Worm (Caenorhabditis elegans) whole organism, L1 larva: ENCODE measurements around the gene K09F5.6.

ENCODE experiments used
- C34B4.2 ChIP-seq: sonication (generic microtip); optimal IDR thresholded peaks from 2 replicates; lab custom pipeline; 2017; ENCODE audit warnings: mild to moderate bottlenecking, missing genetic modification characterization, missing compliant biosample characterization
- aly-2 ChIP-seq: fragments of 150-350 bp; optimal IDR thresholded peaks from 2 replicates; lab custom pipeline; 2014; ENCODE audit warnings: missing biosample characterization, missing genetic modification characterization
- ceh-63 ChIP-seq: fragments of 200-800 bp; sonication (Bioruptor generic); optimal IDR thresholded peaks from 2 replicates; lab custom pipeline; 2018; ENCODE audit warnings: mild to moderate bottlenecking, missing genetic modification characterization, missing compliant biosample characterization
- ceh-82 ChIP-seq, 3 experiments: fragments of 150-350 bp in 1 of 3; sonication (generic microtip) in 2 of 3; optimal IDR thresholded peaks; 2 replicates each; lab custom pipeline; 2014 to 2017; ENCODE audit warnings: missing biosample characterization in 3 of 3, missing genetic modification characterization in 3 of 3
- ceh-90 ChIP-seq: sonication (generic microtip); optimal IDR thresholded peaks from 2 replicates; lab custom pipeline; 2016; ENCODE audit warnings: missing genetic modification characterization, missing compliant biosample characterization
- dpl-1 ChIP-seq, 3 experiments: fragments of 150-350 bp in 2 of 3; sonication (generic microtip) in 1 of 3; optimal IDR thresholded peaks; 2 replicates each; lab custom pipeline; 2014 to 2017; ENCODE audit warnings: missing biosample characterization in 3 of 3, missing genetic modification characterization in 3 of 3, missing genetic modification reagents in 3 of 3
- dsc-1 ChIP-seq: sonication (generic microtip); optimal IDR thresholded peaks from 2 replicates; lab custom pipeline; 2016; ENCODE audit warnings: mild to moderate bottlenecking, missing genetic modification characterization, missing compliant biosample characterization
- egl-27 ChIP-seq, 2 experiments: fragments of 150-350 bp in 1 of 2; sonication (generic microtip); optimal IDR thresholded peaks; 3 replicates each; lab custom pipeline; 2017 to 2018; ENCODE audit warnings: missing biosample characterization in 2 of 2, missing genetic modification characterization in 2 of 2, missing genetic modification reagents in 2 of 2
- elt-2 ChIP-seq: sonication (generic microtip); optimal IDR thresholded peaks from 2 replicates; lab custom pipeline; 2016; ENCODE audit warnings: missing genetic modification characterization, mild to moderate bottlenecking, inconsistent platforms, missing compliant biosample characterization, missing genetic modification reagents
- ets-5 ChIP-seq: fragments of 200-800 bp; sonication (Bioruptor generic); IDR thresholded peaks from 2 replicates; pipeline ENCODE4 v1.3.6; 2022; ENCODE audit warnings: missing genetic modification characterization, missing compliant biosample characterization
- fkh-8 ChIP-seq: sonication (generic microtip); optimal IDR thresholded peaks from 2 replicates; lab custom pipeline; 2016; ENCODE audit warnings: mild to moderate bottlenecking, missing genetic modification characterization, missing compliant biosample characterization
- fos-1 ChIP-seq: fragments of 150-350 bp; optimal IDR thresholded peaks from 2 replicates; lab custom pipeline; 2014; ENCODE audit warnings: missing biosample characterization, missing genetic modification characterization
- hlh-4 ChIP-seq: sonication (generic microtip); optimal IDR thresholded peaks from 2 replicates; lab custom pipeline; 2016; ENCODE audit warnings: mild to moderate bottlenecking, missing genetic modification characterization, missing compliant biosample characterization
- hpl-2 ChIP-seq: fragments of 150-350 bp; optimal IDR thresholded peaks from 2 replicates; lab custom pipeline; 2014; ENCODE audit warnings: missing biosample characterization, missing genetic modification reagents, missing genetic modification characterization
- irx-1 ChIP-seq: sonication (generic microtip); optimal IDR thresholded peaks from 2 replicates; lab custom pipeline; 2016; ENCODE audit warnings: missing genetic modification characterization, missing compliant biosample characterization
- jun-1 ChIP-seq: fragments of 150-350 bp; optimal IDR thresholded peaks from 2 replicates; lab custom pipeline; 2014; ENCODE audit warnings: missing biosample characterization, missing genetic modification reagents, missing genetic modification characterization
- lin-13 ChIP-seq: fragments of 150-350 bp; optimal IDR thresholded peaks from 2 replicates; lab custom pipeline; 2014; ENCODE audit warnings: missing biosample characterization, missing genetic modification reagents, missing genetic modification characterization
- lin-14 ChIP-seq: fragments of 200-800 bp; sonication (Bioruptor generic); optimal IDR thresholded peaks from 2 replicates; lab custom pipeline; 2018; ENCODE audit warnings: mild to moderate bottlenecking, missing genetic modification characterization, moderate library complexity, missing compliant biosample characterization
- lin-15B ChIP-seq: fragments of 150-350 bp; sonication (generic microtip); optimal IDR thresholded peaks from 3 replicates; lab custom pipeline; 2014; ENCODE audit warnings: missing biosample characterization, missing genetic modification characterization
- lin-35 ChIP-seq, 2 experiments: fragments of 150-350 bp; optimal IDR thresholded peaks; 2 replicates each; lab custom pipeline; 2014; ENCODE audit warnings: missing biosample characterization in 2 of 2, missing genetic modification characterization in 2 of 2, missing genetic modification reagents in 2 of 2
- lin-39 ChIP-seq: fragments of 150-350 bp; optimal IDR thresholded peaks from 2 replicates; lab custom pipeline; 2014; ENCODE audit warnings: missing biosample characterization, missing genetic modification reagents, missing genetic modification characterization
- lir-3 ChIP-seq: sonication (generic microtip); optimal IDR thresholded peaks from 2 replicates; lab custom pipeline; 2016; ENCODE audit warnings: mild to moderate bottlenecking, missing genetic modification characterization, moderate library complexity, missing compliant biosample characterization; ENCODE audit not compliant: poor library complexity
- lsy-2 ChIP-seq, 2 experiments: fragments of 150-350 bp; optimal IDR thresholded peaks; 2 replicates each; lab custom pipeline; 2014; ENCODE audit warnings: missing biosample characterization in 2 of 2, missing genetic modification characterization in 2 of 2
- mdl-1 ChIP-seq, 2 experiments: fragments of 150-350 bp; optimal IDR thresholded peaks; 2 replicates each; lab custom pipeline; 2014 to 2017; ENCODE audit warnings: missing biosample characterization in 2 of 2, missing genetic modification characterization in 2 of 2, inconsistent platforms in 1 of 2
- mef-2 ChIP-seq: fragments of 150-350 bp; optimal IDR thresholded peaks from 2 replicates; lab custom pipeline; 2014; ENCODE audit warnings: missing biosample characterization, missing genetic modification characterization
- mep-1 ChIP-seq: fragments of 150-350 bp; optimal IDR thresholded peaks from 2 replicates; lab custom pipeline; 2014; ENCODE audit warnings: missing biosample characterization, missing genetic modification characterization
- nhr-11 ChIP-seq: fragments of 150-350 bp; optimal IDR thresholded peaks from 2 replicates; lab custom pipeline; 2014; ENCODE audit warnings: missing biosample characterization, missing genetic modification characterization
- nhr-12 ChIP-seq: sonication (generic microtip); optimal IDR thresholded peaks from 2 replicates; lab custom pipeline; 2017; ENCODE audit warnings: missing biosample characterization, missing genetic modification characterization
- nhr-19 ChIP-seq: fragments of 200-800 bp; sonication (Bioruptor generic); conservative IDR thresholded peaks from 2 replicates; pipeline ENCODE4 v1.3.6; 2022; ENCODE audit warnings: missing genetic modification characterization, missing compliant biosample characterization
- nhr-20 ChIP-seq: sonication (generic microtip); optimal IDR thresholded peaks from 2 replicates; lab custom pipeline; 2016; ENCODE audit warnings: mild to moderate bottlenecking, missing genetic modification characterization, missing compliant biosample characterization
- nhr-47 ChIP-seq: sonication (generic microtip); optimal IDR thresholded peaks from 2 replicates; lab custom pipeline; 2016; ENCODE audit warnings: mild to moderate bottlenecking, missing genetic modification characterization, moderate library complexity, missing compliant biosample characterization
- nhr-71 ChIP-seq: sonication (generic microtip); optimal IDR thresholded peaks from 2 replicates; lab custom pipeline; 2016; ENCODE audit warnings: mild to moderate bottlenecking, missing genetic modification characterization, moderate library complexity, missing compliant biosample characterization
- nhr-76 ChIP-seq: sonication (generic microtip); optimal IDR thresholded peaks from 2 replicates; lab custom pipeline; 2017; ENCODE audit warnings: missing biosample characterization, missing genetic modification characterization
- nhr-77 ChIP-seq: fragments of 150-350 bp; optimal IDR thresholded peaks from 2 replicates; lab custom pipeline; 2014; ENCODE audit warnings: missing biosample characterization, missing genetic modification characterization
- nhr-90 ChIP-seq: sonication (generic microtip); optimal IDR thresholded peaks from 2 replicates; lab custom pipeline; 2016; ENCODE audit warnings: mild to moderate bottlenecking, missing genetic modification characterization, missing compliant biosample characterization; ENCODE audit not compliant: poor library complexity
- pax-3 ChIP-seq: fragments of 200-800 bp; sonication (Bioruptor generic); optimal IDR thresholded peaks from 2 replicates; lab custom pipeline; 2018; ENCODE audit warnings: mild to moderate bottlenecking, missing genetic modification characterization, moderate library complexity, missing compliant biosample characterization
- pqm-1 ChIP-seq: sonication (generic microtip); optimal IDR thresholded peaks from 3 replicates; lab custom pipeline; 2017; ENCODE audit warnings: missing biosample characterization, missing genetic modification characterization
- rnt-1 ChIP-seq: sonication (generic microtip); optimal IDR thresholded peaks from 2 replicates; lab custom pipeline; 2016; ENCODE audit warnings: mild to moderate bottlenecking, missing genetic modification characterization, moderate library complexity, missing compliant biosample characterization
- snu-23 ChIP-seq: sonication (generic microtip); optimal IDR thresholded peaks from 2 replicates; lab custom pipeline; 2016; ENCODE audit warnings: missing genetic modification characterization, missing compliant biosample characterization
- sup-37 ChIP-seq: fragments of 200-800 bp; sonication (Bioruptor generic); optimal IDR thresholded peaks from 2 replicates; lab custom pipeline; 2018; ENCODE audit warnings: mild to moderate bottlenecking, missing genetic modification characterization, missing compliant biosample characterization
- swsn-7 ChIP-seq: sonication (generic microtip); optimal IDR thresholded peaks from 2 replicates; lab custom pipeline; 2016; ENCODE audit warnings: missing genetic modification characterization, missing compliant biosample characterization
- tlp-1 ChIP-seq: fragments of 150-350 bp; optimal IDR thresholded peaks from 2 replicates; lab custom pipeline; 2014; ENCODE audit warnings: missing biosample characterization, missing genetic modification characterization
- unc-30 ChIP-seq: sonication (generic microtip); optimal IDR thresholded peaks from 2 replicates; lab custom pipeline; 2017; ENCODE audit warnings: missing biosample characterization, missing genetic modification characterization
- unc-62 ChIP-seq: fragments of 150-350 bp; optimal IDR thresholded peaks from 2 replicates; lab custom pipeline; 2014; ENCODE audit warnings: missing biosample characterization, missing genetic modification reagents, missing genetic modification characterization
- ztf-11 ChIP-seq, 2 experiments: sonication (generic microtip); optimal IDR thresholded peaks; 2 replicates each; lab custom pipeline; 2016 to 2017; ENCODE audit warnings: missing genetic modification characterization in 2 of 2, missing biosample characterization in 1 of 2, missing compliant biosample characterization in 1 of 2

Gene K09F5.6

DNA sequence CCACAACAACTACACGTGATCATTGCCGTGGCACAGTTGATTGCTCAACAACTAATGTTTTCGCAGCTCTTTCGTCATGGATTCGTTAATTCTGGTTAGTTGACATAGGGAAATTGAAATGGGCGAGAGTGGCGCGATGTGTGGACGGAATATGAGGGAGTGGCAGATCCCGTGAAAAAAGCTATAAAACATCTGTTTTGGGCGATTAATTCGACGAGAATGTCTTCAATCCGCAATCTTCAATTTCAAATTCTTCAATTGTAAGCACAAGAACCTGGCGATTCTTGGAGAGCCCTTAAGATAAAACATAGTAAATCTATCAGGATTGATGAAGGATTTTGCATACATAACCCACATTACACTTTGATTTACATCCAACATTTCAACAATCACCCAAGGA is 1.5 kb downstream of the K09F5.6 start:
- TF ChIP-seq irx-1 (tag; lab: Kevin White, UChicago) = no peak
- peak; percentile 77 for TF ChIP-seq dsc-1

DNA sequence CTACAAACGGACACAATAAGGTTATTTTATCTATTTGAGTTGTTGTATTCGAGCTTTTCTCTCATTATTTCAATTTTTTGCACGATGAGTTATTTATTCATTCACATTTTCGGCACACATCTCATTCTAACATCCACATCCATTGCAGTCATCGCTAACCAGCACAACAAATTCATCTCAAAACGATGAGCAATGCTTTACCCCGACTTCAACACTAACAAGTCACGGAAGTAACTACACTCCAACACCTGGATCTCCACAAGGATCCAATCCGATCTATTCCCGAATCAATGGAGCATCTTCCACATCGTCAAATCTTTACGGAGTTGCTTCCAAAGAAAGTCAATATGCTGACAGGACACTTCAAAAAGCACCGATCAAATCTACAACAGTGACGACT is 5.0 kb downstream of the K09F5.6 start:
- no peak for TF ChIP-seq ceh-63
- no peak for TF ChIP-seq nhr-47 (tag; lab: Kevin White, UChicago)
- no peak for TF ChIP-seq lin-39 (tag; lab: Kevin White, UChicago)
- no peak for TF ChIP-seq lsy-2 (tag; optimal IDR thresholded peaks at IDR 0.05; lab: Kevin White, UChicago)
- TF ChIP-seq irx-1 (tag; lab: Kevin White, UChicago) = no peak
- no peak for TF ChIP-seq lin-15B (tag; lab: Kevin White, UChicago)
- TF ChIP-seq ets-5 (GFP tag; lab: Robert Waterston, UW) = no peak
- no peak for TF ChIP-seq lir-3
- TF ChIP-seq, all 84 proteins: peak for 0

ce11 chrX:7725615-7726014 is 6.5 kb downstream of the K09F5.6 start, which contains the start of gene spp-14:
Gene spp-14 (plus strand): TSS chrX:7725979.
- TF ChIP-seq aly-2 (tag; lab: Kevin White, UChicago) (no peak), rnt-1 (tag; lab: Kevin White, UChicago) (no peak), hpl-2 (GFP tag; lab: Kevin White, UChicago) (no peak), lin-13 (GFP tag; lab: Kevin White, UChicago) (no peak), ets-5 (GFP tag; lab: Robert Waterston, UW) (no peak), fkh-8 (tag; lab: Kevin White, UChicago) (no peak), irx-1 (tag; lab: Kevin White, UChicago) (no peak), unc-30 (tag; lab: Kevin White, UChicago) (no peak), ceh-82 (tag; optimal IDR thresholded peaks at IDR 0.05; lab: Kevin White, UChicago) (no peak), egl-27 (tag; optimal IDR thresholded peaks at IDR 0.05; lab: Kevin White, UChicago) (no peak), nhr-77 (tag; lab: Kevin White, UChicago) (no peak), snu-23 (no peak), lin-35 (GFP tag; optimal IDR thresholded peaks at IDR 0.05; lab: Kevin White, UChicago) (peak in 1 of 2 experiments; percentile 41), nhr-71 (tag; lab: Kevin White, UChicago) (peak; percentile 49), elt-2 (peak; percentile 99), C34B4.2 (tag; lab: Kevin White, UChicago) (no peak), nhr-76 (tag; lab: Kevin White, UChicago) (no peak), nhr-20 (tag; lab: Kevin White, UChicago) (peak; percentile 48), pqm-1 (no peak), mef-2 (tag; lab: Kevin White, UChicago) (no peak), nhr-11 (no peak), swsn-7 (tag; lab: Kevin White, UChicago) (no peak), unc-62 (GFP tag; lab: Kevin White, UChicago) (no peak), ceh-90 (tag; lab: Kevin White, UChicago) (no peak), nhr-90 (tag; lab: Kevin White, UChicago) (peak; percentile 1), dpl-1 (GFP tag; optimal IDR thresholded peaks at IDR 0.05; lab: Kevin White, UChicago) (no peak), tlp-1 (peak; percentile 63), lin-14 (GFP tag; lab: Kevin White, UChicago) (peak; percentile 22), pax-3 (tag; lab: Kevin White, UChicago) (no peak), mdl-1 (tag; optimal IDR thresholded peaks at IDR 0.05; lab: Kevin White, UChicago) (no peak), nhr-12 (tag; lab: Kevin White, UChicago) (no peak), fos-1 (tag; lab: Kevin White, UChicago) (no peak), sup-37 (GFP tag; lab: Kevin White, UChicago) (no peak), nhr-19 (peak; percentile 29), mep-1 (tag; lab: Kevin White, UChicago) (no peak), lir-3 (peak; percentile 19), hlh-4 (tag; lab: Kevin White, UChicago) (no peak), jun-1 (tag; lab: Kevin White, UChicago) (peak; percentile 30), ztf-11 (tag; optimal IDR thresholded peaks at IDR 0.05; lab: Kevin White, UChicago) (no peak)
